Worm (Caenorhabditis elegans) whole organism, L2 larva: ENCODE data around the gene R01H2.2.

ENCODE experiments used
- C34F6.9 ChIP-seq: fragments of 150-350 bp; optimal IDR thresholded peaks from 2 replicates; lab custom pipeline; 2014; ENCODE audit warnings: missing biosample characterization, missing genetic modification characterization
- F13H6.1 ChIP-seq: sonication (generic microtip); optimal IDR thresholded peaks from 2 replicates; lab custom pipeline; 2016; ENCODE audit warnings: missing genetic modification characterization, missing compliant biosample characterization
- R02D3.7 ChIP-seq: fragments of 150-350 bp; optimal IDR thresholded peaks from 2 replicates; lab custom pipeline; 2014; ENCODE audit warnings: missing biosample characterization, missing genetic modification characterization
- Y55F3AM.14 ChIP-seq: fragments of 200-800 bp; sonication (Bioruptor generic); optimal IDR thresholded peaks from 2 replicates; lab custom pipeline; 2018; ENCODE audit warnings: mild to moderate bottlenecking, missing genetic modification characterization, missing compliant biosample characterization
- ZK546.5 ChIP-seq: sonication (generic microtip); optimal IDR thresholded peaks from 2 replicates; lab custom pipeline; 2017; ENCODE audit warnings: missing biosample characterization, missing genetic modification characterization
- alr-1 ChIP-seq: fragments of 150-350 bp; optimal IDR thresholded peaks from 2 replicates; lab custom pipeline; 2014; ENCODE audit warnings: missing biosample characterization, missing genetic modification characterization
- aly-2 ChIP-seq: fragments of 150-350 bp; optimal IDR thresholded peaks from 2 replicates; lab custom pipeline; 2014; ENCODE audit warnings: missing biosample characterization, missing genetic modification characterization
- ama-1 ChIP-seq: fragments of 150-350 bp; optimal IDR thresholded peaks from 2 replicates; lab custom pipeline; 2018; ENCODE audit warnings: inconsistent platforms
- ceh-16 ChIP-seq: fragments of 150-350 bp; optimal IDR thresholded peaks from 2 replicates; lab custom pipeline; 2014; ENCODE audit warnings: missing biosample characterization, missing genetic modification characterization
- ceh-82 ChIP-seq: fragments of 150-350 bp; optimal IDR thresholded peaks from 2 replicates; lab custom pipeline; 2014; ENCODE audit warnings: missing biosample characterization, missing genetic modification characterization
- crh-2 ChIP-seq: sonication (generic microtip); optimal IDR thresholded peaks from 2 replicates; lab custom pipeline; 2017; ENCODE audit warnings: missing biosample characterization, missing genetic modification characterization
- dmd-4 ChIP-seq: sonication (generic microtip); optimal IDR thresholded peaks from 2 replicates; lab custom pipeline; 2017; ENCODE audit warnings: missing biosample characterization, missing genetic modification characterization
- elt-1 ChIP-seq: fragments of 150-350 bp; optimal IDR thresholded peaks from 2 replicates; lab custom pipeline; 2014; ENCODE audit warnings: missing biosample characterization, missing genetic modification characterization
- fos-1 ChIP-seq: fragments of 150-350 bp; optimal IDR thresholded peaks from 2 replicates; lab custom pipeline; 2014; ENCODE audit warnings: missing biosample characterization, missing genetic modification characterization
- gmeb-1 ChIP-seq: fragments of 150-350 bp; optimal IDR thresholded peaks from 2 replicates; lab custom pipeline; 2014; ENCODE audit warnings: missing biosample characterization, missing genetic modification characterization
- lin-11 ChIP-seq: fragments of 150-350 bp; sonication (generic microtip); optimal IDR thresholded peaks from 2 replicates; lab custom pipeline; 2014; ENCODE audit warnings: missing biosample characterization, missing genetic modification characterization, inconsistent platforms, mixed read lengths
- lin-13 ChIP-seq: fragments of 150-350 bp; optimal IDR thresholded peaks from 2 replicates; lab custom pipeline; 2014; ENCODE audit warnings: missing biosample characterization, missing genetic modification reagents, missing genetic modification characterization
- lin-39 ChIP-seq: fragments of 150-350 bp; optimal IDR thresholded peaks from 2 replicates; lab custom pipeline; 2014; ENCODE audit warnings: missing biosample characterization, missing genetic modification reagents, missing genetic modification characterization
- lsy-2 ChIP-seq, 2 experiments: fragments of 150-350 bp in 1 of 2; sonication (generic microtip) in 1 of 2; optimal IDR thresholded peaks; 2 replicates each; lab custom pipeline; 2014 to 2017; ENCODE audit warnings: missing biosample characterization in 2 of 2, missing genetic modification characterization in 2 of 2
- mbf-1 ChIP-seq: sonication (generic microtip); optimal IDR thresholded peaks from 2 replicates; lab custom pipeline; 2017; ENCODE audit warnings: missing biosample characterization, missing genetic modification characterization
- nhr-10 ChIP-seq: sonication (generic microtip); optimal IDR thresholded peaks from 2 replicates; lab custom pipeline; 2017; ENCODE audit warnings: missing biosample characterization, missing genetic modification characterization
- nhr-11 ChIP-seq: fragments of 150-350 bp; optimal IDR thresholded peaks from 2 replicates; lab custom pipeline; 2014; ENCODE audit warnings: missing biosample characterization, missing genetic modification characterization
- nhr-129 ChIP-seq: fragments of 150-350 bp; optimal IDR thresholded peaks from 2 replicates; lab custom pipeline; 2014; ENCODE audit warnings: missing biosample characterization, missing genetic modification characterization
- nhr-21 ChIP-seq: fragments of 150-350 bp; optimal IDR thresholded peaks from 2 replicates; lab custom pipeline; 2014; ENCODE audit warnings: missing biosample characterization, missing genetic modification characterization
- nhr-23 ChIP-seq: fragments of 150-350 bp; optimal IDR thresholded peaks from 2 replicates; lab custom pipeline; 2014; ENCODE audit warnings: missing biosample characterization, missing genetic modification reagents, missing genetic modification characterization
- nhr-237 ChIP-seq: fragments of 150-350 bp; optimal IDR thresholded peaks from 2 replicates; lab custom pipeline; 2014; ENCODE audit warnings: missing biosample characterization, missing genetic modification characterization
- nhr-25 ChIP-seq: fragments of 150-350 bp; sonication (generic microtip); optimal IDR thresholded peaks from 3 replicates; lab custom pipeline; 2014; ENCODE audit warnings: missing biosample characterization, missing genetic modification characterization
- nhr-6 ChIP-seq: fragments of 150-350 bp; optimal IDR thresholded peaks from 2 replicates; lab custom pipeline; 2014; ENCODE audit warnings: missing biosample characterization, missing genetic modification characterization
- nhr-77 ChIP-seq: fragments of 150-350 bp; optimal IDR thresholded peaks from 2 replicates; lab custom pipeline; 2014; ENCODE audit warnings: missing biosample characterization, missing genetic modification characterization
- sem-4 ChIP-seq: fragments of 150-350 bp; optimal IDR thresholded peaks from 2 replicates; lab custom pipeline; 2014; ENCODE audit warnings: missing biosample characterization, missing genetic modification reagents, missing genetic modification characterization
- skn-1 ChIP-seq: sonication (generic microtip); optimal IDR thresholded peaks from 2 replicates; lab custom pipeline; 2017; ENCODE audit warnings: missing biosample characterization, missing genetic modification characterization
- sma-9 ChIP-seq, 2 experiments: fragments of 150-350 bp in 1 of 2; sonication (generic microtip) in 1 of 2; optimal IDR thresholded peaks; 2 replicates each; lab custom pipeline; 2014 to 2016; ENCODE audit warnings: missing genetic modification characterization in 2 of 2, mild to moderate bottlenecking in 1 of 2, missing biosample characterization in 1 of 2, missing compliant biosample characterization in 1 of 2, missing genetic modification reagents in 1 of 2, moderate library complexity in 1 of 2
- snpc-4 ChIP-seq: fragments of 150-350 bp; optimal IDR thresholded peaks from 2 replicates; lab custom pipeline; 2014; ENCODE audit warnings: missing biosample characterization, missing genetic modification characterization
- unc-39 ChIP-seq: fragments of 150-350 bp; optimal IDR thresholded peaks from 2 replicates; lab custom pipeline; 2014; ENCODE audit warnings: missing biosample characterization, missing genetic modification characterization
- unc-55 ChIP-seq: fragments of 150-350 bp; sonication (generic microtip); optimal IDR thresholded peaks from 3 replicates; lab custom pipeline; 2014; ENCODE audit warnings: missing biosample characterization, missing genetic modification reagents, missing genetic modification characterization
- unc-62 ChIP-seq: fragments of 150-350 bp; optimal IDR thresholded peaks from 2 replicates; lab custom pipeline; 2014; ENCODE audit warnings: missing biosample characterization, missing genetic modification reagents, missing genetic modification characterization
- zag-1 ChIP-seq: fragments of 150-350 bp; optimal IDR thresholded peaks from 2 replicates; lab custom pipeline; 2014; ENCODE audit warnings: missing biosample characterization, missing genetic modification characterization
- ztf-1 ChIP-seq: fragments of 200-800 bp; sonication (Bioruptor generic); conservative IDR thresholded peaks from 2 replicates; pipeline ENCODE4 v1.3.6; 2022; ENCODE audit warnings: missing genetic modification characterization, missing compliant biosample characterization

R01H2.2 gene

DNA sequence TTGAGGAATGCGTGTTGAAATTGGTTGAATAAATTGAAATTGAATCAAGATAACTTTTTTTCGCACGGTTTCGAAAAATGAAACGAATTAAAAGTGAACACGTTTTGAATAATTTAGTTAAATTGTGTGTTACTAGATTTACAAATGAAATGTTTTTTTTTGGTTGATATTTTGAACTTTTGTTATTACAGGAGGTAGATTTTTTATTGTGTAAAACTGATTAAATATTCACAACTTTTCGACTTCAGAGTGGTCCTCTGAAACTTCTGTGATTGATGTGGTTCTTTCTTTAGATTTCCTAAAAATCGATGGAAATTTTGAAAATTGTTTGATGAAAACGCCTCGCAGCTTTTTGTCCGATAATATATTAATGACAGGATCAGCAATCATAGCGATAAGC lies 20.0 kb downstream of the R01H2.2 start, which contains the start of gene ZK418.13:
TSS of gene ZK418.13 (minus strand) at position 101 of the 400 bp plus-strand sequence.
- TF ChIP-seq lin-11 (tag; lab: Kevin White, UChicago) (no peak), nhr-25 (no peak), unc-62 (GFP tag; lab: Kevin White, UChicago) (no peak), ama-1 (lab: Kevin White, UChicago) (no peak), alr-1 (tag; lab: Kevin White, UChicago) (no peak), sem-4 (no peak), crh-2 (tag; lab: Kevin White, UChicago) (no peak), ZK546.5 (tag; lab: Kevin White, UChicago) (no peak), dmd-4 (tag; lab: Kevin White, UChicago) (no peak), C34F6.9 (tag; lab: Kevin White, UChicago) (no peak), skn-1 (no peak), nhr-10 (no peak), lin-13 (GFP tag; lab: Kevin White, UChicago) (no peak), snpc-4 (tag; lab: Kevin White, UChicago) (no peak), sma-9 (GFP tag; optimal IDR thresholded peaks at IDR 0.05; lab: Kevin White, UChicago) (no peak), sma-9 (tag; optimal IDR thresholded peaks at IDR 0.05; lab: Kevin White, UChicago) (no peak), ztf-1 (GFP tag; lab: Robert Waterston, UW) (no peak), F13H6.1 (no peak), nhr-21 (tag; lab: Kevin White, UChicago) (no peak), nhr-11 (tag; lab: Kevin White, UChicago) (no peak)
- TF ChIP-seq, all 48 proteins: peak for 0

DNA sequence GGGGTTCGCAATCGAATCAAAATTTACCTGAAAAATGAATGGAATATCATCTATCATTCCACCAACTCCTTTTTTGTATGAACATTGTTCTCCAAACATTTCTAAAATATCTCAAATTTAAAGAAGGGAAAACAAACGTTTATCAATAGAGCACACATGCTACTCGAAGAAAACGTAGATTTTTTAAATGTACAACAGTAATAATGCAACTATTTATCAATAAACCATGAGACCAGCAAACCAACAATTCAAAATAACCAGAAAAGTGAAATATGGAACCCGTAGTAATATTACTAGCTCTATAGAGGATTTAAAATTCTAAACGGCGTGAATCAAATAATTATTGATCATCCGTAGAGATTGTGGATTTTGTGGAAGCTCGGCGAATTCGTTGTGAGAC lies 22.4 kb downstream of the R01H2.2 start, which contains the start of gene ZK418.6:
TSS of gene ZK418.6 (minus strand) at position 101 of the 400 bp plus-strand sequence.
- TF ChIP-seq nhr-21 (tag; lab: Kevin White, UChicago) (no peak), alr-1 (tag; lab: Kevin White, UChicago) (no peak), mbf-1 (no peak), nhr-6 (tag; lab: Kevin White, UChicago) (no peak), ceh-82 (tag; lab: Kevin White, UChicago) (no peak), sma-9 (GFP tag; optimal IDR thresholded peaks at IDR 0.05; lab: Kevin White, UChicago) (no peak), sma-9 (tag; optimal IDR thresholded peaks at IDR 0.05; lab: Kevin White, UChicago) (no peak), C34F6.9 (tag; lab: Kevin White, UChicago) (no peak), F13H6.1 (no peak), nhr-23 (tag; lab: Kevin White, UChicago) (no peak), unc-62 (GFP tag; lab: Kevin White, UChicago) (no peak), elt-1 (tag; lab: Kevin White, UChicago) (no peak), nhr-129 (tag; lab: Kevin White, UChicago) (no peak), lin-11 (tag; lab: Kevin White, UChicago) (no peak), crh-2 (tag; lab: Kevin White, UChicago) (no peak), unc-55 (GFP tag; lab: Kevin White, UChicago) (no peak), unc-39 (tag; lab: Kevin White, UChicago) (no peak)

ce11 chrIII:7080689-7081088 lies 24.3 kb downstream of the R01H2.2 start, which contains the start of gene ZK418.7:
ZK418.7 (minus strand) TSS chrIII:7080789.
- TF ChIP-seq mbf-1, result no peak
- TF ChIP-seq nhr-77 (tag; lab: Kevin White, UChicago), result no peak
- TF ChIP-seq R02D3.7 (tag; lab: Kevin White, UChicago), result no peak
- TF ChIP-seq ceh-82 (tag; lab: Kevin White, UChicago), result no peak
- no peak for TF ChIP-seq zag-1
- TF ChIP-seq lin-11 (tag; lab: Kevin White, UChicago), result no peak
- no peak for TF ChIP-seq nhr-23 (tag; lab: Kevin White, UChicago)
- no peak for TF ChIP-seq alr-1 (tag; lab: Kevin White, UChicago)
- no peak for TF ChIP-seq ama-1 (lab: Kevin White, UChicago)
- no peak for TF ChIP-seq ZK546.5 (tag; lab: Kevin White, UChicago)

ce11 chrIII:7081488-7081887 lies 25.1 kb downstream of the R01H2.2 start:
- TF ChIP-seq fos-1 (tag; lab: Kevin White, UChicago), result peak; percentile 76
- TF ChIP-seq dmd-4 (tag; lab: Kevin White, UChicago), result no peak

ce11 chrIII:7083106-7083505 lies 26.8 kb downstream of the R01H2.2 start:
- TF ChIP-seq F13H6.1 (no peak), nhr-237 (tag; lab: Kevin White, UChicago) (no peak), crh-2 (tag; lab: Kevin White, UChicago) (no peak), dmd-4 (tag; lab: Kevin White, UChicago) (no peak), nhr-11 (tag; lab: Kevin White, UChicago) (no peak), lin-39 (tag; lab: Kevin White, UChicago) (no peak), aly-2 (tag; lab: Kevin White, UChicago) (no peak), ceh-16 (tag; lab: Kevin White, UChicago) (no peak), lin-13 (GFP tag; lab: Kevin White, UChicago) (no peak), alr-1 (tag; lab: Kevin White, UChicago) (no peak), snpc-4 (tag; lab: Kevin White, UChicago) (no peak), ZK546.5 (tag; lab: Kevin White, UChicago) (no peak), gmeb-1 (tag; lab: Kevin White, UChicago) (no peak), Y55F3AM.14 (GFP tag; lab: Kevin White, UChicago) (no peak), zag-1 (no peak), nhr-23 (tag; lab: Kevin White, UChicago) (no peak), ceh-82 (tag; lab: Kevin White, UChicago) (no peak), sem-4 (no peak), lin-11 (tag; lab: Kevin White, UChicago) (no peak), lsy-2 (tag; optimal IDR thresholded peaks at IDR 0.05; lab: Kevin White, UChicago) (no peak)
